Fruit fly (Drosophila melanogaster) whole organism, prepupa: ENCODE measurements around the gene RpS19b.
A peak's percentile ranks its signal among the peaks of the same experiment; 100 is the strongest.

ENCODE experiments used
- Blimp-1 ChIP-seq: fragments of 200-800 bp; sonication (Bioruptor generic); optimal IDR thresholded peaks from 3 replicates; lab custom pipeline; 2017; ENCODE audit warnings: missing biosample characterization, missing genetic modification characterization, mild to moderate bottlenecking, moderate library complexity, missing genetic modification reagents
- CG10669 ChIP-seq: fragments of 200-800 bp; sonication (Bioruptor generic); optimal IDR thresholded peaks from 3 replicates; lab custom pipeline; 2018; ENCODE audit warnings: missing biosample characterization, mild to moderate bottlenecking, missing genetic modification characterization, moderate library complexity
- CG11294 ChIP-seq: fragments of 200-800 bp; sonication (Bioruptor generic); IDR thresholded peaks from 2 replicates; pipeline ENCODE4 v1.3.6; 2022; ENCODE audit warnings: missing biosample characterization, missing genetic modification characterization
- CG11762 ChIP-seq: fragments of 200-800 bp; sonication (Bioruptor generic); optimal IDR thresholded peaks from 3 replicates; lab custom pipeline; 2016; ENCODE audit warnings: missing biosample characterization, missing genetic modification characterization; ENCODE audit not compliant: insufficient read depth
- CG11902 ChIP-seq: fragments of 200-800 bp; sonication (Bioruptor generic); optimal IDR thresholded peaks from 3 replicates; lab custom pipeline; 2016; ENCODE audit warnings: missing biosample characterization, missing genetic modification characterization
- CG15336 ChIP-seq: fragments of 200-800 bp; sonication (Bioruptor generic); IDR thresholded peaks from 2 replicates; pipeline ENCODE4 v1.3.6; 2022; ENCODE audit warnings: missing biosample characterization, missing genetic modification characterization
- CG1621 ChIP-seq: fragments of 200-800 bp; sonication (Bioruptor generic); optimal IDR thresholded peaks from 3 replicates; lab custom pipeline; 2018; ENCODE audit warnings: missing biosample characterization, mild to moderate bottlenecking, missing genetic modification characterization
- CG16779 ChIP-seq: fragments of 200-800 bp; sonication (Bioruptor generic); optimal IDR thresholded peaks from 3 replicates; lab custom pipeline; 2017; ENCODE audit warnings: missing biosample characterization, mild to moderate bottlenecking, missing genetic modification characterization
- CG31627 ChIP-seq: fragments of 200-800 bp; sonication (Bioruptor generic); optimal IDR thresholded peaks from 3 replicates; lab custom pipeline; 2016; ENCODE audit warnings: missing biosample characterization, missing genetic modification characterization
- CG32006 ChIP-seq: fragments of 200-800 bp; sonication (Bioruptor generic); optimal IDR thresholded peaks from 3 replicates; lab custom pipeline; 2017; ENCODE audit warnings: missing biosample characterization, mild to moderate bottlenecking, missing genetic modification characterization
- CG34406 ChIP-seq: fragments of 200-800 bp; sonication (Bioruptor generic); optimal IDR thresholded peaks from 3 replicates; lab custom pipeline; 2016; ENCODE audit warnings: missing biosample characterization, missing genetic modification characterization
- CG4318 ChIP-seq: fragments of 200-800 bp; sonication (Bioruptor generic); optimal IDR thresholded peaks from 3 replicates; lab custom pipeline; 2017; ENCODE audit warnings: missing biosample characterization, mild to moderate bottlenecking, missing genetic modification characterization
- CG6808 ChIP-seq: fragments of 200-800 bp; sonication (Bioruptor generic); optimal IDR thresholded peaks from 3 replicates; lab custom pipeline; 2017; ENCODE audit warnings: missing biosample characterization, missing genetic modification characterization, mild to moderate bottlenecking, moderate library complexity, missing genetic modification reagents
- CG6854 ChIP-seq: fragments of 200-800 bp; sonication (Bioruptor generic); optimal IDR thresholded peaks from 2 replicates; lab custom pipeline; 2017; ENCODE audit warnings: missing biosample characterization, mild to moderate bottlenecking, missing genetic modification characterization
- CG7368 ChIP-seq: fragments of 200-800 bp; sonication (Bioruptor generic); optimal IDR thresholded peaks from 3 replicates; lab custom pipeline; 2016; ENCODE audit warnings: missing biosample characterization, missing genetic modification characterization
- CG8119 ChIP-seq: fragments of 200-800 bp; sonication (Bioruptor generic); IDR thresholded peaks from 3 replicates; pipeline ENCODE4 v1.3.6; 2022; ENCODE audit warnings: missing biosample characterization, missing genetic modification characterization
- CG8632 ChIP-seq: fragments of 200-800 bp; sonication (Bioruptor generic); optimal IDR thresholded peaks from 3 replicates; lab custom pipeline; 2016; ENCODE audit warnings: missing biosample characterization, missing genetic modification characterization
- CG9139 ChIP-seq: fragments of 200-800 bp; sonication (Bioruptor generic); optimal IDR thresholded peaks from 3 replicates; lab custom pipeline; 2017; ENCODE audit warnings: missing biosample characterization, mild to moderate bottlenecking, missing genetic modification characterization
- Eip75B ChIP-seq: fragments of 200-800 bp; sonication (Bioruptor generic); optimal IDR thresholded peaks from 3 replicates; lab custom pipeline; 2016; ENCODE audit warnings: missing biosample characterization, missing genetic modification characterization
- Eip93F ChIP-seq: fragments of 200-800 bp; sonication (Bioruptor generic); optimal IDR thresholded peaks from 2 replicates; lab custom pipeline; 2016; ENCODE audit warnings: missing biosample characterization, mild to moderate bottlenecking, missing genetic modification characterization
- Ets21C ChIP-seq: fragments of 200-800 bp; sonication (Bioruptor generic); optimal IDR thresholded peaks from 3 replicates; lab custom pipeline; 2016; ENCODE audit warnings: missing biosample characterization, missing genetic modification characterization
- Ets96B ChIP-seq: fragments of 200-800 bp; optimal IDR thresholded peaks from 2 replicates; lab custom pipeline; 2019; ENCODE audit warnings: missing biosample characterization, mild to moderate bottlenecking, missing genetic modification characterization, moderate library complexity
- Gug ChIP-seq: fragments of 200-800 bp; sonication (Bioruptor generic); IDR thresholded peaks from 2 replicates; pipeline ENCODE4 v1.3.6; 2022; ENCODE audit warnings: missing biosample characterization, missing genetic modification characterization
- Hr39 ChIP-seq: fragments of 200-800 bp; sonication (Bioruptor generic); optimal IDR thresholded peaks from 2 replicates; lab custom pipeline; 2016; ENCODE audit warnings: missing biosample characterization, missing genetic modification characterization
- Hr4 ChIP-seq: fragments of 200-800 bp; sonication (Bioruptor generic); optimal IDR thresholded peaks from 3 replicates; lab custom pipeline; 2016; ENCODE audit warnings: missing biosample characterization, missing genetic modification characterization
- Lpt ChIP-seq: fragments of 200-800 bp; sonication (Bioruptor generic); optimal IDR thresholded peaks from 3 replicates; lab custom pipeline; 2016; ENCODE audit warnings: missing biosample characterization, missing genetic modification characterization
- Met ChIP-seq: fragments of 200-800 bp; sonication (Bioruptor generic); optimal IDR thresholded peaks from 3 replicates; lab custom pipeline; 2016; ENCODE audit warnings: missing biosample characterization, missing genetic modification characterization
- Sox102F ChIP-seq: fragments of 200-800 bp; sonication (Bioruptor generic); optimal IDR thresholded peaks from 2 replicates; lab custom pipeline; 2016; ENCODE audit warnings: missing biosample characterization, mild to moderate bottlenecking, missing genetic modification characterization
- Sox15 ChIP-seq: fragments of 200-800 bp; sonication (Bioruptor generic); optimal IDR thresholded peaks from 3 replicates; lab custom pipeline; 2016; ENCODE audit warnings: missing biosample characterization, missing genetic modification characterization
- achi ChIP-seq: fragments of 200-800 bp; sonication (Bioruptor generic); optimal IDR thresholded peaks from 3 replicates; lab custom pipeline; 2016; ENCODE audit warnings: missing biosample characterization, missing genetic modification characterization
- acj6 ChIP-seq: fragments of 200-800 bp; sonication (Bioruptor generic); optimal IDR thresholded peaks from 3 replicates; lab custom pipeline; 2016; ENCODE audit warnings: missing biosample characterization, missing genetic modification characterization
- cyc ChIP-seq: fragments of 200-800 bp; sonication (Bioruptor generic); optimal IDR thresholded peaks from 3 replicates; lab custom pipeline; 2016; ENCODE audit warnings: missing biosample characterization, missing genetic modification characterization
- dac ChIP-seq: fragments of 200-800 bp; sonication (Bioruptor generic); optimal IDR thresholded peaks from 2 replicates; lab custom pipeline; 2017; ENCODE audit warnings: missing biosample characterization, mild to moderate bottlenecking, missing genetic modification characterization
- dsx ChIP-seq: fragments of 200-800 bp; optimal IDR thresholded peaks from 3 replicates; lab custom pipeline; 2019; ENCODE audit warnings: missing biosample characterization, mild to moderate bottlenecking, missing genetic modification characterization, moderate library complexity; ENCODE audit not compliant: poor library complexity, severe bottlenecking
- eg ChIP-seq: fragments of 200-800 bp; sonication (Bioruptor generic); IDR thresholded peaks from 3 replicates; pipeline ENCODE4 v1.3.6; 2022; ENCODE audit warnings: missing biosample characterization, missing genetic modification characterization
- fd59A ChIP-seq: fragments of 200-800 bp; sonication (Bioruptor generic); optimal IDR thresholded peaks from 2 replicates; lab custom pipeline; 2017; ENCODE audit warnings: missing biosample characterization, mild to moderate bottlenecking, missing genetic modification characterization, missing genetic modification reagents
- fd85E ChIP-seq: fragments of 200-800 bp; sonication (Bioruptor generic); optimal IDR thresholded peaks from 3 replicates; lab custom pipeline; 2016; ENCODE audit warnings: missing biosample characterization, missing genetic modification characterization
- fkh ChIP-seq: fragments of 200-800 bp; sonication (Bioruptor generic); optimal IDR thresholded peaks from 3 replicates; lab custom pipeline; 2017; ENCODE audit warnings: missing biosample characterization, mild to moderate bottlenecking, missing genetic modification characterization, moderate library complexity
- net ChIP-seq: fragments of 200-800 bp; sonication (Bioruptor generic); optimal IDR thresholded peaks from 3 replicates; lab custom pipeline; 2016; ENCODE audit warnings: missing biosample characterization, missing genetic modification characterization
- pdm3 ChIP-seq: fragments of 200-800 bp; sonication (Bioruptor generic); optimal IDR thresholded peaks from 3 replicates; lab custom pipeline; 2016; ENCODE audit warnings: missing biosample characterization, missing genetic modification characterization
- salr ChIP-seq, 2 experiments: fragments of 200-800 bp; sonication (Bioruptor generic); optimal IDR thresholded peaks; 3 replicates each; lab custom pipeline; 2016 to 2018; ENCODE audit warnings: missing biosample characterization in 2 of 2, missing genetic modification characterization in 2 of 2, mild to moderate bottlenecking in 1 of 2
- ss ChIP-seq, 2 experiments: fragments of 200-800 bp; sonication (Bioruptor generic); optimal IDR thresholded peaks; 2 replicates in 1 of 2; 3 replicates in 1 of 2; lab custom pipeline; 2017 to 2018; ENCODE audit warnings: mild to moderate bottlenecking in 2 of 2, missing biosample characterization in 2 of 2, missing genetic modification characterization in 2 of 2, moderate library complexity in 1 of 2
- svp ChIP-seq: fragments of 200-800 bp; sonication (Bioruptor generic); peaks from one replicate; lab custom pipeline; 2016; ENCODE audit warnings: missing biosample characterization, missing genetic modification characterization
- topi ChIP-seq: fragments of 200-800 bp; sonication (Bioruptor generic); optimal IDR thresholded peaks from 3 replicates; lab custom pipeline; 2016; ENCODE audit warnings: missing biosample characterization, missing genetic modification characterization
- vri ChIP-seq: fragments of 200-800 bp; sonication (Bioruptor generic); optimal IDR thresholded peaks from 3 replicates; lab custom pipeline; 2016; ENCODE audit warnings: missing biosample characterization, mild to moderate bottlenecking, missing genetic modification characterization

The RpS19b gene

DNA sequence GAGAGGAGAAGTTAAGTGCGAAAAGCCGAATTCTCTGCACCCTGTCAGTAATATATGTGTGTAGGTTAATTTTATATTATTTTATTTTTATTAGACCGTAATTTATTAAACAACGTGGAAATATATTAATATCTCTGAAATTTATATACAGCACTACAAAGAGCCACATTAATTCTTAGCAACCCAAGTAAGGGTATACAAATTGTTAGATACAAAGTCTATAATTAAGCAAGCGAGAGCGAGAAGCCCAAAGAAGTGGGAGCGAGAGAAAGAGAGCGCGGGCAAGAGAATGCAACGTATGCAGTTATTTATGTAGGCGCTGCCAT is 46.3 kb downstream of the RpS19b start (continued):
- TF ChIP-seq CG9139 (GFP tag; lab: Kevin White, UChicago) (peak; percentile 92), topi (GFP tag; lab: Kevin White, UChicago) (peak; percentile 90), net (GFP tag; lab: Kevin White, UChicago) (peak; percentile 90), Eip75B (GFP tag; lab: Kevin White, UChicago) (peak; percentile 89), CG15336 (peak; percentile 98), cyc (GFP tag; lab: Kevin White, UChicago) (peak; percentile 90), fd59A (GFP tag; lab: Kevin White, UChicago) (peak; percentile 85), dac (GFP tag; lab: Kevin White, UChicago) (peak; percentile 84), Hr4 (GFP tag; lab: Kevin White, UChicago) (peak; percentile 90), CG8632 (GFP tag; lab: Kevin White, UChicago) (peak; percentile 88), Gug (GFP tag; lab: Robert Waterston, UW) (peak; percentile 97), acj6 (GFP tag; lab: Kevin White, UChicago) (peak; percentile 95), fkh (GFP tag; lab: Kevin White, UChicago) (peak; percentile 46), CG4318 (GFP tag; lab: Kevin White, UChicago) (peak; percentile 92), CG34406 (peak; percentile 86)
- TF ChIP-seq, all 60 proteins: peak for 59

DNA sequence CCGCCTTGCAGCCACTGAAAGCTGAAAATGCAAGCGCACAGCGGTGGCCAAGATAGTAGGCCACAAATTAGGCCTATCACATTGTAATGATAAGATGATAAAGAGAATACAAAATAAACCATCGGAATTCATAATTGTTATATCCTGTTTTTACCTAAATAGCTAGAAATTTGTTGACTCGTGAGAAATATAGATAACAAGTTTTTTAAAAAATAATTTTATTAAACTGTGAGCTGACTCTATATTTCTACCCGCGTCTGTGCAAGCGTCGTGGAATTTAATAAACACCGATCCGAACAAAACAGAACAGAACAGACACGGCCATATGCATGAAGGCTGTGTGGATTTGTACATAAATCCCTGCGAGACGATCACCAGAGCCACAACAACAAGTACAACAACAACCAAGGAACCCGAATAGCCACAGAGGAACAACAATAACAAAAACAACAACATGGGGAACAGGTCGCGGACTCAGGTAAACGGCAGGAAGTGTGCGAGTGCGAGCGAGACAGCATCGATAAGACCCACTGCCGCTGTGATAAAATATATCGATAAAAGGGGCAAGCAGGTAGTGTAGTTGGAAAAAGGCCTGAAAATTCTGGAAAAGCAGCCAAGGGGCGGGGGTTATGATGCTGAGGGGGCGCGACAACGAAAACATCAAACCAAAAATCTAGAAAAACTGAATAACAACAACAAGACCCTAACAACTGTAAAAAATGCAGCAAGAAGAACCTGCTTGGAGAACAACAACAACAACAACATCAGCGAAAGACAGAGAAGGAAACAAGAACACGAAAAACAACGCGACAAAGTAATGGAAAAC is 46.8 kb downstream of the RpS19b start:
- peak; percentile 90 for TF ChIP-seq CG7368 (GFP tag; lab: Kevin White, UChicago)
- TF ChIP-seq Eip93F (GFP tag; lab: Kevin White, UChicago) = peak; percentile 95
- TF ChIP-seq cyc (GFP tag; lab: Kevin White, UChicago) = peak; percentile 94
- TF ChIP-seq eg (GFP tag; lab: Robert Waterston, UW) = peak; percentile 90
- peak; percentile 97 for TF ChIP-seq Sox102F (GFP tag; lab: Kevin White, UChicago)
- TF ChIP-seq CG34406 = peak; percentile 95
- peak; percentile 96 for TF ChIP-seq Hr39 (GFP tag; lab: Kevin White, UChicago)
- TF ChIP-seq dac (GFP tag; lab: Kevin White, UChicago) = peak; percentile 69
- peak; percentile 93 for TF ChIP-seq pdm3 (GFP tag; lab: Kevin White, UChicago)
- peak; percentile 93 for TF ChIP-seq net (GFP tag; lab: Kevin White, UChicago)
- peak; percentile 96 for TF ChIP-seq CG15336
- peak; percentile 97 for TF ChIP-seq Met (GFP tag; lab: Kevin White, UChicago)
- TF ChIP-seq acj6 (GFP tag; lab: Kevin White, UChicago) = peak; percentile 96
- TF ChIP-seq CG6854 (GFP tag; lab: Kevin White, UChicago) = peak; percentile 92
- peak; percentile 94 for TF ChIP-seq Ets21C (GFP tag; lab: Kevin White, UChicago)
- TF ChIP-seq salr (GFP tag; optimal IDR thresholded peaks at IDR 0.05; lab: Kevin White, UChicago) = peak; percentile 79 to 91
- peak; percentile 97 for TF ChIP-seq CG31627 (GFP tag; lab: Kevin White, UChicago)
- peak; percentile 98 for TF ChIP-seq Eip75B (GFP tag; lab: Kevin White, UChicago)
- TF ChIP-seq topi (GFP tag; lab: Kevin White, UChicago) = peak; percentile 98
- peak; percentile 86 for TF ChIP-seq Lpt (GFP tag; lab: Kevin White, UChicago)
- peak; percentile 72 for TF ChIP-seq fd85E (GFP tag; lab: Kevin White, UChicago)
- peak; percentile 92 for TF ChIP-seq CG9139 (GFP tag; lab: Kevin White, UChicago)
- peak; percentile 24 for TF ChIP-seq fkh (GFP tag; lab: Kevin White, UChicago)
- TF ChIP-seq CG6808 (GFP tag; lab: Kevin White, UChicago) = peak; percentile 96
- peak; percentile 94 for TF ChIP-seq CG8119 (GFP tag; lab: Robert Waterston, UW)
- peak; percentile 94 for TF ChIP-seq dsx (GFP tag; lab: Kevin White, UChicago)
- TF ChIP-seq CG32006 (GFP tag; lab: Kevin White, UChicago) = peak; percentile 91
- TF ChIP-seq Blimp-1 (GFP tag; lab: Kevin White, UChicago) = peak; percentile 84
- peak; percentile 70; the same call in 1 of the 2 replicates for TF ChIP-seq CG11294 (GFP tag; lab: Robert Waterston, UW)
- TF ChIP-seq CG1621 = peak; percentile 93
- TF ChIP-seq Hr4 (GFP tag; lab: Kevin White, UChicago) = peak; percentile 90
- TF ChIP-seq Sox15 (GFP tag; lab: Kevin White, UChicago) = peak; percentile 91
- TF ChIP-seq ss (GFP tag; optimal IDR thresholded peaks at IDR 0.05; lab: Kevin White, UChicago) = peak; percentile 95 to 96
- peak; percentile 95 for TF ChIP-seq achi
- peak; percentile 99 for TF ChIP-seq svp (GFP tag; lab: Kevin White, UChicago)
- TF ChIP-seq Ets96B = peak; percentile 96
- TF ChIP-seq CG10669 (GFP tag; lab: Kevin White, UChicago) = peak; percentile 95
- TF ChIP-seq CG11762 = peak; percentile 92
- TF ChIP-seq vri = peak; percentile 95
- TF ChIP-seq CG16779 = peak; percentile 88
- TF ChIP-seq CG11902 (GFP tag; lab: Kevin White, UChicago) = peak; percentile 83
